Worm (Caenorhabditis elegans) whole organism, L4 larva: ENCODE measurements around the gene Y66C5A.2.

Experiments
- F44E2.7 ChIP-seq: fragments of 200-800 bp; sonication (Bioruptor generic); IDR thresholded peaks from 2 replicates; pipeline ENCODE4 v2.1.2; 2022; ENCODE audit warnings: missing genetic modification characterization, missing compliant biosample characterization
- T26A8.4 ChIP-seq: fragments of 200-800 bp; sonication (Bioruptor generic); IDR thresholded peaks from 2 replicates; pipeline ENCODE4 v1.3.6; 2022; ENCODE audit warnings: missing genetic modification characterization, missing compliant biosample characterization
- Y5F2A.4 ChIP-seq: fragments of 200-800 bp; sonication (Bioruptor generic); optimal IDR thresholded peaks from 2 replicates; lab custom pipeline; 2018; ENCODE audit warnings: mild to moderate bottlenecking, missing genetic modification characterization, missing compliant biosample characterization
- ZK337.2 ChIP-seq: fragments of 200-800 bp; sonication (Bioruptor generic); IDR thresholded peaks from 2 replicates; pipeline ENCODE4 v1.3.6; 2022; ENCODE audit warnings: missing genetic modification reagents, missing genetic modification characterization, missing compliant biosample characterization
- aly-2 ChIP-seq: sonication (generic microtip); optimal IDR thresholded peaks from 2 replicates; lab custom pipeline; 2018; ENCODE audit warnings: missing biosample characterization, missing genetic modification characterization
- arid-1 ChIP-seq: fragments of 200-800 bp; sonication (Bioruptor generic); conservative IDR thresholded peaks from 2 replicates; pipeline ENCODE4 v1.3.6; 2022; ENCODE audit warnings: missing genetic modification reagents, missing genetic modification characterization, missing compliant biosample characterization
- ceh-20 ChIP-seq: fragments of 200-800 bp; sonication (Bioruptor generic); IDR thresholded peaks from 2 replicates; pipeline ENCODE4 v1.3.6; 2022; ENCODE audit warnings: missing genetic modification reagents, missing genetic modification characterization, missing compliant biosample characterization
- ceh-32 ChIP-seq: sonication (generic microtip); optimal IDR thresholded peaks from 2 replicates; lab custom pipeline; 2016; ENCODE audit warnings: mild to moderate bottlenecking, missing genetic modification characterization, missing compliant biosample characterization; ENCODE audit not compliant: poor library complexity
- ceh-62 ChIP-seq: sonication (generic microtip); optimal IDR thresholded peaks from 2 replicates; lab custom pipeline; 2017; ENCODE audit warnings: missing biosample characterization, missing genetic modification characterization
- cey-2 ChIP-seq: sonication (generic microtip); optimal IDR thresholded peaks from 3 replicates; lab custom pipeline; 2017; ENCODE audit warnings: missing genetic modification characterization, mild to moderate bottlenecking, missing compliant biosample characterization, antibody characterized with exemption, borderline replicate concordance; ENCODE audit not compliant: insufficient read depth
- daf-8 ChIP-seq: fragments of 200-800 bp; sonication (Bioruptor generic); IDR thresholded peaks from 2 replicates; pipeline ENCODE4 v1.3.6; 2022; ENCODE audit warnings: missing genetic modification characterization, missing compliant biosample characterization
- dmd-9 ChIP-seq: fragments of 200-800 bp; sonication (Bioruptor generic); IDR thresholded peaks from 2 replicates; pipeline ENCODE4 v1.3.6; 2022; ENCODE audit warnings: missing genetic modification reagents, missing genetic modification characterization, missing compliant biosample characterization
- dpl-1 ChIP-seq: fragments of 150-350 bp; optimal IDR thresholded peaks from 2 replicates; lab custom pipeline; 2014; ENCODE audit warnings: missing biosample characterization, missing genetic modification reagents, missing genetic modification characterization
- duxl-1 ChIP-seq: sonication (generic microtip); optimal IDR thresholded peaks from 2 replicates; lab custom pipeline; 2016; ENCODE audit warnings: mild to moderate bottlenecking, missing genetic modification characterization, moderate library complexity, missing compliant biosample characterization; ENCODE audit not compliant: poor library complexity
- egl-43 ChIP-seq: fragments of 200-800 bp; sonication (Bioruptor generic); IDR thresholded peaks from 2 replicates; pipeline ENCODE4 v1.3.6; 2022; ENCODE audit warnings: missing genetic modification reagents, missing genetic modification characterization, missing compliant biosample characterization
- fkh-10 ChIP-seq: fragments of 150-350 bp; optimal IDR thresholded peaks from 2 replicates; lab custom pipeline; 2014; ENCODE audit warnings: missing biosample characterization, missing genetic modification reagents, missing genetic modification characterization
- fos-1 ChIP-seq: fragments of 150-350 bp; optimal IDR thresholded peaks from 2 replicates; lab custom pipeline; 2014; ENCODE audit warnings: missing biosample characterization, missing genetic modification characterization
- hif-1 ChIP-seq, 2 experiments: sonication (generic microtip); optimal IDR thresholded peaks; 2 replicates each; lab custom pipeline; 2016 to 2017; ENCODE audit warnings: missing compliant biosample characterization in 2 of 2, missing genetic modification characterization in 2 of 2, missing genetic modification reagents in 2 of 2, missing genotype in 2 of 2, mild to moderate bottlenecking in 1 of 2
- hlh-11 ChIP-seq: fragments of 200-800 bp; sonication (Bioruptor generic); optimal IDR thresholded peaks from 2 replicates; lab custom pipeline; 2018; ENCODE audit warnings: mild to moderate bottlenecking, missing genetic modification characterization, missing compliant biosample characterization
- hlh-30 ChIP-seq: sonication (generic microtip); optimal IDR thresholded peaks from 2 replicates; lab custom pipeline; 2017; ENCODE audit warnings: antibody characterized with exemption, mild to moderate bottlenecking, missing genetic modification characterization, missing compliant biosample characterization; ENCODE audit not compliant: insufficient read depth
- hmg-1.1 ChIP-seq: fragments of 200-800 bp; sonication (Bioruptor generic); IDR thresholded peaks from 2 replicates; pipeline ENCODE4 v1.3.6; 2022; ENCODE audit warnings: missing genetic modification reagents, missing genetic modification characterization, missing compliant biosample characterization
- jun-1 ChIP-seq: fragments of 150-350 bp; optimal IDR thresholded peaks from 2 replicates; lab custom pipeline; 2014; ENCODE audit warnings: missing biosample characterization, missing genetic modification reagents, missing genetic modification characterization
- lim-7 ChIP-seq: fragments of 200-800 bp; sonication (Bioruptor generic); IDR thresholded peaks from 2 replicates; pipeline ENCODE4 v1.3.6; 2022; ENCODE audit warnings: missing genetic modification characterization, missing compliant biosample characterization
- lin-1 ChIP-seq: fragments of 200-800 bp; sonication (Bioruptor generic); IDR thresholded peaks from 2 replicates; pipeline ENCODE4 v1.3.6; 2022; ENCODE audit warnings: missing genetic modification reagents, missing genetic modification characterization, missing compliant biosample characterization
- lin-13 ChIP-seq: fragments of 150-350 bp; optimal IDR thresholded peaks from 2 replicates; lab custom pipeline; 2014; ENCODE audit warnings: missing biosample characterization, missing genetic modification reagents, missing genetic modification characterization
- lin-29 ChIP-seq: fragments of 200-800 bp; sonication (Bioruptor generic); IDR thresholded peaks from 2 replicates; pipeline ENCODE4 v1.3.6; 2022; ENCODE audit warnings: missing genetic modification reagents, missing genetic modification characterization, missing compliant biosample characterization
- lir-3 ChIP-seq: sonication (generic microtip); optimal IDR thresholded peaks from 2 replicates; lab custom pipeline; 2016; ENCODE audit warnings: mild to moderate bottlenecking, missing genetic modification characterization, missing compliant biosample characterization
- lsy-2 ChIP-seq, 2 experiments: fragments of 150-350 bp in 1 of 2; sonication (generic microtip) in 1 of 2; optimal IDR thresholded peaks; 2 replicates each; lab custom pipeline; 2014 to 2017; ENCODE audit warnings: missing biosample characterization in 2 of 2, missing genetic modification characterization in 2 of 2
- mdl-1 ChIP-seq, 2 experiments: fragments of 150-350 bp in 1 of 2; sonication (generic microtip) in 1 of 2; optimal IDR thresholded peaks; 2 replicates each; lab custom pipeline; 2014 to 2017; ENCODE audit warnings: missing biosample characterization in 2 of 2, missing genetic modification characterization in 2 of 2
- mdt-29 ChIP-seq: fragments of 200-800 bp; sonication (Bioruptor generic); IDR thresholded peaks from 2 replicates; pipeline ENCODE4 v1.3.6; 2022; ENCODE audit warnings: missing genetic modification reagents, missing genetic modification characterization, missing compliant biosample characterization
- nhr-10 ChIP-seq: fragments of 150-350 bp; optimal IDR thresholded peaks from 2 replicates; lab custom pipeline; 2014; ENCODE audit warnings: missing biosample characterization, missing genetic modification characterization
- nhr-102 ChIP-seq: sonication (generic microtip); optimal IDR thresholded peaks from 2 replicates; lab custom pipeline; 2016; ENCODE audit warnings: mild to moderate bottlenecking, missing genetic modification characterization, moderate library complexity, missing compliant biosample characterization
- nhr-25 ChIP-seq: sonication (generic microtip); optimal IDR thresholded peaks from 2 replicates; lab custom pipeline; 2017; ENCODE audit warnings: missing genetic modification characterization, mild to moderate bottlenecking, missing compliant biosample characterization, antibody characterized with exemption, moderate library complexity, borderline replicate concordance; ENCODE audit not compliant: insufficient read depth
- nhr-41 ChIP-seq: fragments of 200-800 bp; sonication (Bioruptor generic); IDR thresholded peaks from 2 replicates; pipeline ENCODE4 v1.3.6; 2022; ENCODE audit warnings: missing genetic modification reagents, missing genetic modification characterization, missing compliant biosample characterization
- nhr-6 ChIP-seq: fragments of 150-350 bp; optimal IDR thresholded peaks from 2 replicates; lab custom pipeline; 2014; ENCODE audit warnings: missing biosample characterization, missing genetic modification characterization
- nhr-76 ChIP-seq: fragments of 150-350 bp; optimal IDR thresholded peaks from 2 replicates; lab custom pipeline; 2014; ENCODE audit warnings: missing biosample characterization, missing genetic modification characterization
- php-3 ChIP-seq: fragments of 200-800 bp; sonication (Bioruptor generic); IDR thresholded peaks from 2 replicates; pipeline ENCODE4 v1.3.6; 2022; ENCODE audit warnings: missing genetic modification reagents, missing genetic modification characterization, missing compliant biosample characterization
- rbr-2 ChIP-seq: sonication (generic microtip); optimal IDR thresholded peaks from 2 replicates; lab custom pipeline; 2016; ENCODE audit warnings: missing genotype, missing genetic modification characterization, missing compliant biosample characterization
- saeg-2 ChIP-seq: fragments of 200-800 bp; sonication (Bioruptor generic); IDR thresholded peaks from 2 replicates; pipeline ENCODE4 v1.3.6; 2022; ENCODE audit warnings: missing genetic modification reagents, missing genetic modification characterization, missing compliant biosample characterization
- sdz-12 ChIP-seq: fragments of 200-800 bp; sonication (Bioruptor generic); optimal IDR thresholded peaks from 2 replicates; lab custom pipeline; 2018; ENCODE audit warnings: mild to moderate bottlenecking, missing genetic modification characterization, missing compliant biosample characterization
- set-16 ChIP-seq: fragments of 200-800 bp; sonication (Bioruptor generic); IDR thresholded peaks from 2 replicates; pipeline ENCODE4 v1.3.6; 2022; ENCODE audit warnings: missing genetic modification reagents, missing genetic modification characterization, missing compliant biosample characterization
- skn-1 ChIP-seq: fragments of 150-350 bp; optimal IDR thresholded peaks from 2 replicates; lab custom pipeline; 2014; ENCODE audit warnings: missing biosample characterization, missing genetic modification characterization
- snpc-1.2 ChIP-seq: fragments of 200-800 bp; sonication (Bioruptor generic); IDR thresholded peaks from 2 replicates; pipeline ENCODE4 v1.3.6; 2022; ENCODE audit warnings: missing genetic modification reagents, missing genetic modification characterization, missing compliant biosample characterization
- spr-1 ChIP-seq: sonication (generic microtip); optimal IDR thresholded peaks from 2 replicates; lab custom pipeline; 2016; ENCODE audit warnings: mild to moderate bottlenecking, missing genetic modification characterization, missing compliant biosample characterization
- unc-62 ChIP-seq, 3 experiments: fragments of 150-350 bp in 1 of 3; sonication (generic microtip); optimal IDR thresholded peaks in 2 of 3; peaks in 1 of 3; 1 replicate in 1 of 3; 2 replicates in 2 of 3; lab custom pipeline; 2014 to 2017; ENCODE audit warnings: missing biosample characterization in 3 of 3, missing genetic modification characterization in 3 of 3, missing genetic modification reagents in 3 of 3, missing genotype in 1 of 3
- zip-11 ChIP-seq: fragments of 200-800 bp; sonication (Bioruptor generic); IDR thresholded peaks from 2 replicates; pipeline ENCODE4 v1.3.6; 2022; ENCODE audit warnings: missing genetic modification characterization, missing compliant biosample characterization
- ztf-11 ChIP-seq: fragments of 150-350 bp; optimal IDR thresholded peaks from 2 replicates; lab custom pipeline; 2014; ENCODE audit warnings: missing biosample characterization, missing genetic modification characterization

The Y66C5A.2 gene

ce11 chrX:14507992-14508391, 47.5 kb downstream of the Y66C5A.2 start (continued):
- TF ChIP-seq ceh-62 (tag; lab: Kevin White, UChicago) (no peak), hmg-1.1 (GFP tag; lab: Robert Waterston, UW) (no peak), daf-8 (GFP tag; lab: Robert Waterston, UW) (no peak), hlh-11 (peak; percentile 46), lin-1 (GFP tag; lab: Robert Waterston, UW) (no peak), nhr-25 (tag; lab: Kevin White, UChicago) (no peak), hlh-30 (peak; percentile 37), cey-2 (tag; lab: Kevin White, UChicago) (no peak), spr-1 (tag; lab: Kevin White, UChicago) (no peak), ceh-20 (GFP tag; lab: Robert Waterston, UW) (0 out of 2 replicates have a peak, but pooled peaks have one; percentile 28), egl-43 (GFP tag; lab: Robert Waterston, UW) (no peak), rbr-2 (tag; lab: Kevin White, UChicago) (no peak), unc-62 (GFP tag; optimal IDR thresholded peaks at IDR 0.05 in 1 of 2; lab: Kevin White, UChicago) (peak in 1 of 2 experiments; percentile 8), unc-62 (tag; optimal IDR thresholded peaks at IDR 0.05; lab: Kevin White, UChicago) (no peak)

ce11 chrX:14508823-14509259, 48.3 kb downstream of the Y66C5A.2 start:
- TF ChIP-seq ZK337.2 (GFP tag; lab: Robert Waterston, UW) (no peak), lim-7 (no peak), lsy-2 (tag; optimal IDR thresholded peaks at IDR 0.05; lab: Kevin White, UChicago) (peak in 1 of 2 experiments; percentile 43), jun-1 (tag; lab: Kevin White, UChicago) (no peak), php-3 (GFP tag; lab: Robert Waterston, UW) (no peak), T26A8.4 (GFP tag; lab: Robert Waterston, UW) (no peak), nhr-6 (tag; lab: Kevin White, UChicago) (no peak), fos-1 (tag; lab: Kevin White, UChicago) (no peak), daf-8 (GFP tag; lab: Robert Waterston, UW) (no peak), dmd-9 (no peak), mdt-29 (GFP tag; lab: Robert Waterston, UW) (no peak), nhr-76 (no peak), lin-13 (GFP tag; lab: Kevin White, UChicago) (no peak), saeg-2 (GFP tag; lab: Robert Waterston, UW) (no peak), skn-1 (tag; lab: Kevin White, UChicago) (no peak), lir-3 (tag; lab: Kevin White, UChicago) (no peak), aly-2 (no peak), unc-62 (GFP tag; optimal IDR thresholded peaks at IDR 0.05 in 1 of 2; lab: Kevin White, UChicago) (peak in 1 of 2 experiments; percentile 100), unc-62 (tag; optimal IDR thresholded peaks at IDR 0.05; lab: Kevin White, UChicago) (no peak), mdl-1 (tag; optimal IDR thresholded peaks at IDR 0.05; lab: Kevin White, UChicago) (peak in 1 of 2 experiments; percentile 61), nhr-102 (tag; lab: Kevin White, UChicago) (no peak), cey-2 (tag; lab: Kevin White, UChicago) (no peak), duxl-1 (no peak), nhr-41 (GFP tag; lab: Robert Waterston, UW) (no peak), lin-29 (GFP tag; lab: Robert Waterston, UW) (no peak), hif-1 (tag; optimal IDR thresholded peaks at IDR 0.05; lab: Kevin White, UChicago) (peak in 1 of 2 experiments; percentile 7), dpl-1 (peak; percentile 20), fkh-10 (GFP tag; lab: Kevin White, UChicago) (no peak), set-16 (GFP tag; lab: Robert Waterston, UW) (no peak), nhr-10 (tag; lab: Kevin White, UChicago) (no peak), Y5F2A.4 (GFP tag; lab: Kevin White, UChicago) (no peak), ceh-32 (no peak), zip-11 (GFP tag; lab: Robert Waterston, UW) (no peak), snpc-1.2 (GFP tag; lab: Robert Waterston, UW) (no peak), F44E2.7 (GFP tag; lab: Robert Waterston, UW) (no peak), ztf-11 (tag; lab: Kevin White, UChicago) (no peak), arid-1 (GFP tag; lab: Robert Waterston, UW) (no peak), sdz-12 (GFP tag; lab: Kevin White, UChicago) (no peak)
